Worm (Caenorhabditis elegans) whole organism, late embryonic: ENCODE results near the gene F54F2.9.

Source experiments
- hlh-30 ChIP-seq: sonication (generic microtip); optimal IDR thresholded peaks from 2 replicates; lab custom pipeline; 2017; ENCODE audit warnings: antibody characterized with exemption, missing genetic modification characterization, missing compliant biosample characterization; ENCODE audit not compliant: insufficient read depth
- pqm-1 ChIP-seq: sonication (generic microtip); optimal IDR thresholded peaks from 2 replicates; lab custom pipeline; 2016; ENCODE audit warnings: missing genetic modification characterization, missing compliant biosample characterization
- rnt-1 ChIP-seq: sonication (generic microtip); optimal IDR thresholded peaks from 2 replicates; lab custom pipeline; 2016; ENCODE audit warnings: missing genetic modification characterization, missing compliant biosample characterization

DNA sequence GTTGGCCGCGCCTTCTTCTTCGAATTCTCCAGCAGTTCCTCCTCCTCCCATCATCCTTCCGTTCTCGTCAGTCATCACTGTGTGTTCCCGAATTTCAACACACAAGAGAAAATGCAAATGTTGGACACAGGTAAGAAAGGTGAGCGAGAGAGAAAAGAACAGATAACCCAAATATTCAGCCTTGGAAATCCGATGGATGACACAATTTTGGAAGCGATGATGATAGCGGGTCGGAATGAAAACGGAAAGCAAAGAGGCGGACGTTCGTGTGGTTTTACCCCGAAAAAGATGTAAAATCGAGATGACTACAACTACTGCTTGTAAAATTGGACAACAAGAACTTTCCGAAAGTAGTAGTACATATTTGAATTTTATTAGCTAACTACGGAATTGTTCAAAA is 12.8 kb upstream of the F54F2.9 start:
- TF ChIP-seq pqm-1 (tag; lab: Kevin White, UChicago): no peak
- no peak for TF ChIP-seq hlh-30
- peak; percentile 39 for TF ChIP-seq rnt-1 (tag; lab: Kevin White, UChicago)
